Worm (Caenorhabditis elegans) whole organism, late embryonic: ENCODE results near the gene let-805.

ENCODE experiments used
- C38D4.7 ChIP-seq: fragments of 200-800 bp; sonication (Bioruptor generic); optimal IDR thresholded peaks from 2 replicates; lab custom pipeline; 2018; ENCODE audit warnings: mild to moderate bottlenecking, missing genetic modification characterization, moderate library complexity, missing compliant biosample characterization
- K02D7.2 ChIP-seq: sonication (generic microtip); optimal IDR thresholded peaks from 2 replicates; lab custom pipeline; 2017; ENCODE audit warnings: mild to moderate bottlenecking, missing genetic modification characterization, missing compliant biosample characterization
- K09A11.1 ChIP-seq: sonication (generic microtip); optimal IDR thresholded peaks from 2 replicates; lab custom pipeline; 2017; ENCODE audit warnings: antibody characterized with exemption, mild to moderate bottlenecking, missing genetic modification characterization, missing compliant biosample characterization; ENCODE audit not compliant: insufficient read depth
- Y22D7AL.16 ChIP-seq: sonication (generic microtip); optimal IDR thresholded peaks from 2 replicates; lab custom pipeline; 2016; ENCODE audit warnings: missing genetic modification characterization, missing compliant biosample characterization
- ceh-22 ChIP-seq: sonication (generic microtip); optimal IDR thresholded peaks from 2 replicates; lab custom pipeline; 2017; ENCODE audit warnings: missing biosample characterization, missing genetic modification characterization
- ceh-24 ChIP-seq: sonication (generic microtip); optimal IDR thresholded peaks from 2 replicates; lab custom pipeline; 2016; ENCODE audit warnings: mild to moderate bottlenecking, missing genetic modification characterization, missing compliant biosample characterization
- ceh-30 ChIP-seq: fragments of 150-350 bp; optimal IDR thresholded peaks from 2 replicates; lab custom pipeline; 2014; ENCODE audit warnings: missing biosample characterization, missing genetic modification characterization
- ceh-31 ChIP-seq: sonication (generic microtip); optimal IDR thresholded peaks from 2 replicates; lab custom pipeline; 2016; ENCODE audit warnings: missing genetic modification characterization, missing compliant biosample characterization
- ceh-34 ChIP-seq: sonication (generic microtip); optimal IDR thresholded peaks from 2 replicates; lab custom pipeline; 2016; ENCODE audit warnings: mild to moderate bottlenecking, missing genetic modification characterization, missing compliant biosample characterization
- ceh-45 ChIP-seq: fragments of 200-800 bp; sonication (Bioruptor generic); IDR thresholded peaks from 2 replicates; pipeline ENCODE4 v1.3.6; 2022; ENCODE audit warnings: missing genetic modification reagents, missing genetic modification characterization, missing compliant biosample characterization
- ceh-6 ChIP-seq: fragments of 200-800 bp; sonication (Bioruptor generic); optimal IDR thresholded peaks from 2 replicates; lab custom pipeline; 2018; ENCODE audit warnings: mild to moderate bottlenecking, missing genetic modification characterization, missing compliant biosample characterization
- che-1 ChIP-seq: sonication (generic microtip); optimal IDR thresholded peaks from 2 replicates; lab custom pipeline; 2016; ENCODE audit warnings: mild to moderate bottlenecking, missing genetic modification characterization, missing compliant biosample characterization
- dmd-4 ChIP-seq: sonication (generic microtip); optimal IDR thresholded peaks from 2 replicates; lab custom pipeline; 2016; ENCODE audit warnings: borderline replicate concordance, missing genetic modification characterization, missing compliant biosample characterization
- dve-1 ChIP-seq: sonication (generic microtip); optimal IDR thresholded peaks from 2 replicates; lab custom pipeline; 2017; ENCODE audit warnings: antibody characterized with exemption, mild to moderate bottlenecking, missing genetic modification characterization, missing compliant biosample characterization
- elt-2 ChIP-seq: sonication (generic microtip); optimal IDR thresholded peaks from 2 replicates; lab custom pipeline; 2016; ENCODE audit warnings: missing genetic modification reagents, missing genetic modification characterization, missing compliant biosample characterization
- elt-4 ChIP-seq: sonication (generic microtip); optimal IDR thresholded peaks from 2 replicates; lab custom pipeline; 2016; ENCODE audit warnings: missing genetic modification characterization, missing compliant biosample characterization
- hlh-13 ChIP-seq: fragments of 200-800 bp; sonication (Bioruptor generic); optimal IDR thresholded peaks from 2 replicates; lab custom pipeline; 2018; ENCODE audit warnings: mild to moderate bottlenecking, missing genetic modification characterization, missing compliant biosample characterization
- hlh-15 ChIP-seq: sonication (generic microtip); optimal IDR thresholded peaks from 2 replicates; lab custom pipeline; 2016; ENCODE audit warnings: missing genetic modification characterization, missing compliant biosample characterization
- nfya-1 ChIP-seq: sonication (generic microtip); optimal IDR thresholded peaks from 2 replicates; lab custom pipeline; 2017; ENCODE audit warnings: missing genetic modification characterization, mild to moderate bottlenecking, missing compliant biosample characterization, antibody characterized with exemption, moderate library complexity
- nhr-232 ChIP-seq: sonication (generic microtip); optimal IDR thresholded peaks from 2 replicates; lab custom pipeline; 2016; ENCODE audit warnings: missing genetic modification characterization, missing compliant biosample characterization
- odd-2 ChIP-seq: sonication (generic microtip); optimal IDR thresholded peaks from 2 replicates; lab custom pipeline; 2017; ENCODE audit warnings: antibody characterized with exemption, mild to moderate bottlenecking, missing genetic modification characterization, missing compliant biosample characterization
- pat-9 ChIP-seq: fragments of 200-800 bp; sonication (Bioruptor generic); optimal IDR thresholded peaks from 2 replicates; lab custom pipeline; 2018; ENCODE audit warnings: mild to moderate bottlenecking, missing genetic modification characterization, moderate library complexity, missing compliant biosample characterization
- pha-2 ChIP-seq: sonication (generic microtip); optimal IDR thresholded peaks from 2 replicates; lab custom pipeline; 2017; ENCODE audit warnings: mild to moderate bottlenecking, missing genetic modification characterization, missing compliant biosample characterization
- pros-1 ChIP-seq: fragments of 150-350 bp; optimal IDR thresholded peaks from 2 replicates; lab custom pipeline; 2014; ENCODE audit warnings: missing biosample characterization, missing genetic modification reagents, missing genetic modification characterization
- rnt-1 ChIP-seq: sonication (generic microtip); optimal IDR thresholded peaks from 2 replicates; lab custom pipeline; 2016; ENCODE audit warnings: missing genetic modification characterization, missing compliant biosample characterization
- sox-4 ChIP-seq: sonication (generic microtip); optimal IDR thresholded peaks from 2 replicates; lab custom pipeline; 2017; ENCODE audit warnings: mild to moderate bottlenecking, missing genetic modification characterization, inconsistent platforms, missing compliant biosample characterization
- unc-3 ChIP-seq, 2 experiments: fragments of 200-800 bp in 1 of 2; sonication (Bioruptor generic) in 1 of 2; sonication (generic microtip) in 1 of 2; conservative IDR thresholded peaks in 1 of 2; optimal IDR thresholded peaks in 1 of 2; 2 replicates each; pipeline versions ENCODE4 v1.3.6 to Lab custom; 2016 to 2022; ENCODE audit warnings: missing compliant biosample characterization in 2 of 2, missing genetic modification characterization in 2 of 2, missing genetic modification reagents in 1 of 2
- unc-55 ChIP-seq: sonication (generic microtip); optimal IDR thresholded peaks from 2 replicates; lab custom pipeline; 2017; ENCODE audit warnings: missing biosample characterization, missing genetic modification reagents, missing genetic modification characterization
- ztf-16 ChIP-seq: sonication (generic microtip); optimal IDR thresholded peaks from 2 replicates; lab custom pipeline; 2017; ENCODE audit warnings: missing genetic modification characterization, missing compliant biosample characterization

let-805 gene

ce11 chrIII:2636137-2636536 lies 21.7 kb upstream of the let-805 start, which contains the start of gene zmp-2:
TSS of gene zmp-2 (plus strand) at chrIII:2636383.
- TF ChIP-seq ceh-22 (no peak), C38D4.7 (GFP tag; lab: Kevin White, UChicago) (peak; percentile 15), K02D7.2 (tag; lab: Kevin White, UChicago) (no peak)

ce11 chrIII:2641659-2642058 lies 16.2 kb upstream of the let-805 start:
- TF ChIP-seq ceh-6 (GFP tag; lab: Kevin White, UChicago) (no peak), dve-1 (tag; lab: Kevin White, UChicago) (peak; percentile 75)

ce11 chrIII:2647194-2647925 lies 10.5 kb upstream of the let-805 start:
- TF ChIP-seq dve-1 (tag; lab: Kevin White, UChicago) (peak; percentile 52), rnt-1 (tag; lab: Kevin White, UChicago) (no peak)
- TF ChIP-seq, all 69 proteins: peak for 1

- no peak for TF ChIP-seq sox-4
- TF ChIP-seq ceh-30: no peak
- no peak for TF ChIP-seq elt-2 (tag; lab: Kevin White, UChicago)
- TF ChIP-seq ceh-45 (GFP tag; lab: Robert Waterston, UW): no peak
- TF ChIP-seq Y22D7AL.16 (tag; lab: Kevin White, UChicago): no peak
- no peak for TF ChIP-seq elt-4
- TF ChIP-seq hlh-15: no peak
- TF ChIP-seq ceh-31 (tag; lab: Kevin White, UChicago): no peak
- no peak for TF ChIP-seq dmd-4 (tag; lab: Kevin White, UChicago)
- TF ChIP-seq ceh-24 (tag; lab: Kevin White, UChicago): no peak
These were observed 6.4 kb upstream of the let-805 start for ce11 chrIII:2651519-2651918.

ce11 chrIII:2652704-2653566 lies 4.9 kb upstream of the let-805 start:
- TF ChIP-seq elt-2 (tag; lab: Kevin White, UChicago) (peak; percentile 86), ceh-31 (tag; lab: Kevin White, UChicago) (no peak)

ce11 chrIII:2656168-2656567 lies 1.7 kb upstream of the let-805 start:
- no peak for TF ChIP-seq ceh-34 (tag; lab: Kevin White, UChicago)
- no peak for TF ChIP-seq unc-55 (GFP tag; lab: Kevin White, UChicago)
- TF ChIP-seq unc-3 (GFP tag; conservative IDR thresholded peaks at IDR 0.05; lab: Robert Waterston, UW): no peak
- no peak for TF ChIP-seq unc-3 (tag; optimal IDR thresholded peaks at IDR 0.05; lab: Kevin White, UChicago)
- no peak for TF ChIP-seq hlh-13 (GFP tag; lab: Kevin White, UChicago)
- no peak for TF ChIP-seq K09A11.1
- TF ChIP-seq hlh-15: no peak
- no peak for TF ChIP-seq elt-4
- no peak for TF ChIP-seq pat-9 (tag; lab: Kevin White, UChicago)
- no peak for TF ChIP-seq nhr-232 (tag; lab: Kevin White, UChicago)
- no peak for TF ChIP-seq pha-2 (tag; lab: Kevin White, UChicago)
- TF ChIP-seq nfya-1 (tag; lab: Kevin White, UChicago): no peak
- no peak for TF ChIP-seq ztf-16

ce11 chrIII:2675449-2675848 lies 17.6 kb downstream of the let-805 start:
- TF ChIP-seq dve-1 (tag; lab: Kevin White, UChicago) (peak; percentile 81), che-1 (tag; lab: Kevin White, UChicago) (no peak), pros-1 (tag; lab: Kevin White, UChicago) (no peak), elt-2 (tag; lab: Kevin White, UChicago) (no peak), pha-2 (tag; lab: Kevin White, UChicago) (no peak), odd-2 (tag; lab: Kevin White, UChicago) (no peak), ceh-22 (no peak)
- TF ChIP-seq, all 69 proteins: peak for 1
